Worm (Caenorhabditis elegans): Measurements from ENCODE around the gene R08A2.5.

DNA sequence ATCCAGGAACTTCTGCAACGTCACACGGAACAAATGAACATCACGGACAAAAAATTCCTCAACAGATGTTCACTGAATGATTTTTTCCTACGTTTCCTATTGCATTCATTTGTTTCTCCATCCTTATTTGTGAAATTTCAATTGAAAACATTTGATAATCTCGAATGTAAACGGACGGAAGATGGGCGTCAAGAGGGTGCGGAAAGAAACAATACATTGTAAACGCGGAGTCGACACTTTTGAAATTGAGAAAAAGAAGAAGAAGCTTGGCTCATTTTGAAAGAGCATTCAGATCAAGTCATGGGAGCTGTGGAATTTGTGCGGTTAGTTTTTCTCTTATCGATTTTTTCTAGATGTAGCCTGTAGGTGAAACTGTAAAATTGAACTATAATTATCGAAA is 49.4 kb upstream of the R08A2.5 start, which contains the start of gene C47E8.9:
- no peak for TF ChIP-seq fkh-10 (GFP tag; optimal IDR thresholded peaks at IDR 0.05)
- TF ChIP-seq nhr-12 (tag; optimal IDR thresholded peaks at IDR 0.05) = no peak
- TF ChIP-seq elt-3 (tag; optimal IDR thresholded peaks at IDR 0.05) = no peak
- TF ChIP-seq mdl-1 (tag; optimal IDR thresholded peaks at IDR 0.05) = no peak
- TF ChIP-seq nhr-25 (tag; optimal IDR thresholded peaks at IDR 0.05) = no peak
- no peak for TF ChIP-seq nhr-43 (tag; optimal IDR thresholded peaks at IDR 0.05; ENCODE audit: poor library complexity, severe bottlenecking)
- no peak for TF ChIP-seq fos-1 (tag; optimal IDR thresholded peaks at IDR 0.05)
